Fruit fly (Drosophila melanogaster) Kc167 (cell line): ENCODE data around the gene CG14085.

ENCODE experiments used
- Myc ChIP-seq: fragments of >200 bp; optimal IDR thresholded peaks from 2 replicates; lab custom pipeline; 2017; ENCODE audit warnings: missing external identifiers
- h ChIP-seq: fragments of >200 bp; optimal IDR thresholded peaks from 3 replicates; lab custom pipeline; 2018; ENCODE audit warnings: missing external identifiers
- insv ChIP-seq: fragments of >200 bp; optimal IDR thresholded peaks from 3 replicates; lab custom pipeline; 2018; ENCODE audit warnings: missing external identifiers
- ttk ChIP-seq: sonication (Bioruptor generic); optimal IDR thresholded peaks from 2 replicates; lab custom pipeline; 2017; ENCODE audit warnings: missing external identifiers

- TF ChIP-seq h (lab: Kevin White, UChicago) (no peak), insv (no peak), Myc (lab: Kevin White, UChicago) (no peak), ttk (lab: Kevin White, UChicago) (no peak)
Observed at dm6 chr3L:19314877-19315276, 45.7 kb downstream of the CG14085 start.
